Worm (Caenorhabditis elegans) whole organism, L4 larva: ENCODE measurements around the gene him-10.

Experiments
- D1046.2 ChIP-seq: fragments of 200-800 bp; sonication (Bioruptor generic); IDR thresholded peaks from 2 replicates; pipeline ENCODE4 v1.3.6; 2022; ENCODE audit warnings: missing genetic modification characterization, missing compliant biosample characterization
- F37D6.2 ChIP-seq: sonication (generic microtip); optimal IDR thresholded peaks from 2 replicates; lab custom pipeline; 2016; ENCODE audit warnings: mild to moderate bottlenecking, missing genetic modification characterization, missing compliant biosample characterization
- R02D3.7 ChIP-seq: fragments of 150-350 bp; sonication (generic microtip); optimal IDR thresholded peaks from 3 replicates; lab custom pipeline; 2014; ENCODE audit warnings: missing biosample characterization, missing genetic modification characterization
- aha-1 ChIP-seq: fragments of 150-350 bp; peaks from one replicate; lab custom pipeline; 2014; ENCODE audit warnings: missing biosample characterization, missing genetic modification characterization
- ama-1 ChIP-seq: fragments of 150-350 bp; optimal IDR thresholded peaks from 2 replicates; lab custom pipeline; 2014; ENCODE audit warnings: inconsistent platforms, mixed read lengths
- arid-1 ChIP-seq: fragments of 200-800 bp; sonication (Bioruptor generic); conservative IDR thresholded peaks from 2 replicates; pipeline ENCODE4 v1.3.6; 2022; ENCODE audit warnings: missing genetic modification reagents, missing genetic modification characterization, missing compliant biosample characterization
- ceh-20 ChIP-seq: fragments of 200-800 bp; sonication (Bioruptor generic); IDR thresholded peaks from 2 replicates; pipeline ENCODE4 v1.3.6; 2022; ENCODE audit warnings: missing genetic modification reagents, missing genetic modification characterization, missing compliant biosample characterization
- ceh-32 ChIP-seq: sonication (generic microtip); optimal IDR thresholded peaks from 2 replicates; lab custom pipeline; 2016; ENCODE audit warnings: mild to moderate bottlenecking, missing genetic modification characterization, missing compliant biosample characterization; ENCODE audit not compliant: poor library complexity
- daf-16 ChIP-seq, 3 experiments: sonication (generic microtip); optimal IDR thresholded peaks; 2 replicates each; lab custom pipeline; 2016 to 2017; ENCODE audit warnings: missing genetic modification characterization in 3 of 3, missing genetic modification reagents in 3 of 3, mild to moderate bottlenecking in 2 of 3, missing compliant biosample characterization in 2 of 3, missing biosample characterization in 1 of 3, moderate library complexity in 1 of 3
- daf-19 ChIP-seq: fragments of 200-800 bp; sonication (Bioruptor generic); conservative IDR thresholded peaks from 2 replicates; pipeline ENCODE4 v1.3.6; 2022; ENCODE audit warnings: missing genetic modification characterization, missing compliant biosample characterization
- dmd-6 ChIP-seq: fragments of 200-800 bp; sonication (Bioruptor generic); IDR thresholded peaks from 2 replicates; pipeline ENCODE4 v1.3.6; 2022; ENCODE audit warnings: missing genetic modification reagents, missing genetic modification characterization, missing compliant biosample characterization
- dve-1 ChIP-seq: sonication (generic microtip); optimal IDR thresholded peaks from 2 replicates; lab custom pipeline; 2017; ENCODE audit warnings: antibody characterized with exemption, mild to moderate bottlenecking, missing genetic modification characterization, missing compliant biosample characterization; ENCODE audit not compliant: insufficient read depth
- fkh-10 ChIP-seq: fragments of 150-350 bp; optimal IDR thresholded peaks from 2 replicates; lab custom pipeline; 2014; ENCODE audit warnings: missing biosample characterization, missing genetic modification reagents, missing genetic modification characterization
- hlh-11 ChIP-seq: fragments of 200-800 bp; sonication (Bioruptor generic); optimal IDR thresholded peaks from 2 replicates; lab custom pipeline; 2018; ENCODE audit warnings: mild to moderate bottlenecking, missing genetic modification characterization, missing compliant biosample characterization
- hlh-30 ChIP-seq: sonication (generic microtip); optimal IDR thresholded peaks from 2 replicates; lab custom pipeline; 2017; ENCODE audit warnings: antibody characterized with exemption, mild to moderate bottlenecking, missing genetic modification characterization, missing compliant biosample characterization; ENCODE audit not compliant: insufficient read depth
- lin-13 ChIP-seq: fragments of 150-350 bp; optimal IDR thresholded peaks from 2 replicates; lab custom pipeline; 2014; ENCODE audit warnings: missing biosample characterization, missing genetic modification reagents, missing genetic modification characterization
- lin-15B ChIP-seq: fragments of 150-350 bp; sonication (generic microtip); optimal IDR thresholded peaks from 3 replicates; lab custom pipeline; 2014; ENCODE audit warnings: missing biosample characterization, missing genetic modification characterization
- madf-5 ChIP-seq, 2 experiments: fragments of 200-800 bp; sonication (Bioruptor generic); IDR thresholded peaks; 2 replicates each; pipeline ENCODE4 v1.3.6; 2022; ENCODE audit warnings: missing compliant biosample characterization in 2 of 2, missing genetic modification characterization in 2 of 2
- mdl-1 ChIP-seq, 2 experiments: fragments of 150-350 bp in 1 of 2; sonication (generic microtip) in 1 of 2; optimal IDR thresholded peaks; 2 replicates each; lab custom pipeline; 2014 to 2017; ENCODE audit warnings: missing biosample characterization in 2 of 2, missing genetic modification characterization in 2 of 2
- mep-1 ChIP-seq: fragments of 150-350 bp; sonication (generic microtip); optimal IDR thresholded peaks from 3 replicates; lab custom pipeline; 2014; ENCODE audit warnings: missing biosample characterization, missing genetic modification characterization
- mes-2 ChIP-seq: sonication (generic microtip); optimal IDR thresholded peaks from 2 replicates; lab custom pipeline; 2016; ENCODE audit warnings: missing genotype, mild to moderate bottlenecking, missing genetic modification characterization, missing compliant biosample characterization; ENCODE audit not compliant: poor library complexity, severe bottlenecking
- mxl-3 ChIP-seq: fragments of 200-800 bp; sonication (Bioruptor generic); optimal IDR thresholded peaks from 2 replicates; lab custom pipeline; 2018; ENCODE audit warnings: mild to moderate bottlenecking, missing genetic modification characterization, missing compliant biosample characterization
- nhr-111 ChIP-seq: fragments of 200-800 bp; sonication (Bioruptor generic); optimal IDR thresholded peaks from 2 replicates; lab custom pipeline; 2018; ENCODE audit warnings: mild to moderate bottlenecking, missing genetic modification characterization, missing compliant biosample characterization
- nhr-237 ChIP-seq: sonication (generic microtip); optimal IDR thresholded peaks from 2 replicates; lab custom pipeline; 2017; ENCODE audit warnings: missing biosample characterization, missing genetic modification characterization
- nhr-28 ChIP-seq: fragments of 150-350 bp; optimal IDR thresholded peaks from 2 replicates; lab custom pipeline; 2014; ENCODE audit warnings: missing biosample characterization, missing genetic modification characterization
- nhr-42 ChIP-seq: fragments of 200-800 bp; sonication (Bioruptor generic); IDR thresholded peaks from 2 replicates; pipeline ENCODE4 v1.3.6; 2022; ENCODE audit warnings: missing genetic modification characterization, missing compliant biosample characterization
- pha-4 ChIP-seq, 2 experiments: fragments of 150-350 bp in 1 of 2; fragments of 200-800 bp in 1 of 2; sonication (Bioruptor generic) in 1 of 2; IDR thresholded peaks in 1 of 2; optimal IDR thresholded peaks in 1 of 2; 2 replicates each; pipeline versions ENCODE4 v1.3.6 to Lab custom; 2014 to 2022; ENCODE audit warnings: missing genetic modification characterization in 2 of 2, missing genetic modification reagents in 2 of 2, missing biosample characterization in 1 of 2, missing compliant biosample characterization in 1 of 2
- php-3 ChIP-seq: fragments of 200-800 bp; sonication (Bioruptor generic); IDR thresholded peaks from 2 replicates; pipeline ENCODE4 v1.3.6; 2022; ENCODE audit warnings: missing genetic modification reagents, missing genetic modification characterization, missing compliant biosample characterization
- saeg-2 ChIP-seq: fragments of 200-800 bp; sonication (Bioruptor generic); IDR thresholded peaks from 2 replicates; pipeline ENCODE4 v1.3.6; 2022; ENCODE audit warnings: missing genetic modification reagents, missing genetic modification characterization, missing compliant biosample characterization
- set-16 ChIP-seq: fragments of 200-800 bp; sonication (Bioruptor generic); IDR thresholded peaks from 2 replicates; pipeline ENCODE4 v1.3.6; 2022; ENCODE audit warnings: missing genetic modification reagents, missing genetic modification characterization, missing compliant biosample characterization
- skn-1 ChIP-seq: fragments of 150-350 bp; optimal IDR thresholded peaks from 2 replicates; lab custom pipeline; 2014; ENCODE audit warnings: missing biosample characterization, missing genetic modification characterization
- tag-97 ChIP-seq: fragments of 200-800 bp; sonication (Bioruptor generic); IDR thresholded peaks from 2 replicates; pipeline ENCODE4 v1.3.6; 2022; ENCODE audit warnings: missing genetic modification characterization, missing compliant biosample characterization
- tra-1 ChIP-seq: fragments of 200-800 bp; sonication (Bioruptor generic); IDR thresholded peaks from 2 replicates; pipeline ENCODE4 v1.3.6; 2022; ENCODE audit warnings: missing genetic modification reagents, missing genetic modification characterization, missing compliant biosample characterization
- unc-62 ChIP-seq, 3 experiments: fragments of 150-350 bp in 1 of 3; sonication (generic microtip); optimal IDR thresholded peaks in 2 of 3; peaks in 1 of 3; 1 replicate in 1 of 3; 2 replicates in 2 of 3; lab custom pipeline; 2014 to 2017; ENCODE audit warnings: missing biosample characterization in 3 of 3, missing genetic modification characterization in 3 of 3, missing genetic modification reagents in 3 of 3, missing genotype in 1 of 3
- zag-1 ChIP-seq: fragments of 150-350 bp; optimal IDR thresholded peaks from 2 replicates; lab custom pipeline; 2014; ENCODE audit warnings: missing biosample characterization, missing genetic modification characterization
- zfp-3 ChIP-seq: fragments of 200-800 bp; sonication (Bioruptor generic); conservative IDR thresholded peaks from 2 replicates; pipeline ENCODE4 v1.3.6; 2022; ENCODE audit warnings: missing genetic modification reagents, missing genetic modification characterization, missing compliant biosample characterization
- zip-2 ChIP-seq: fragments of 150-350 bp; optimal IDR thresholded peaks from 2 replicates; lab custom pipeline; 2014; ENCODE audit warnings: missing biosample characterization, missing genetic modification characterization

The him-10 gene

ce11 chrIII:5811957-5812356 is 8.9 kb downstream of the him-10 start:
- no peak for TF ChIP-seq daf-16 (GFP tag; optimal IDR thresholded peaks at IDR 0.05; lab: Kevin White, UChicago)
- TF ChIP-seq daf-16 (tag; optimal IDR thresholded peaks at IDR 0.05; lab: Kevin White, UChicago): peak; percentile 63
- TF ChIP-seq tag-97 (GFP tag; lab: Robert Waterston, UW): no peak
- peak in 1 of 2 experiments; percentile 1 for TF ChIP-seq unc-62 (GFP tag; optimal IDR thresholded peaks at IDR 0.05 in 1 of 2; lab: Kevin White, UChicago)
- no peak for TF ChIP-seq unc-62 (tag; optimal IDR thresholded peaks at IDR 0.05; lab: Kevin White, UChicago)
- no peak for TF ChIP-seq saeg-2 (GFP tag; lab: Robert Waterston, UW)

DNA sequence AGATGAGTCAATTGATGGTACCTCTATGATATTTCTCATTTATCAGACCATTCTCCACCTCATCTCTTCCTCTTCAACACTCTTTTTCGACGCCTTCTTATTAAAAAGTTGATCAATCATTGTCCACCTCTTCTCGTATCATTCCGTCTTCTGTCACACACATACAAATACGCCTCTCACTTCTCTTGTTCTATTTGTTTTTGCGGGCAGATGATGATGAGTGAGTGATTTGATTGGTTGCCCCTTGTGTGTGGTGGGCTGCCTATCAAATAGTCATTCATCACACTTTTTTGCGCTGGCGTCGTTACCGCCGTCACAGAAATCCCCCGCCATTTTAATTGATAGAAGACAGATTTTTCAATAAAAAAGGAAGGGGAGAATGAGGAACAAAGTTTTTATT is 9.6 kb downstream of the him-10 start:
- TF ChIP-seq unc-62 (GFP tag; optimal IDR thresholded peaks at IDR 0.05 in 1 of 2; lab: Kevin White, UChicago): peak in 1 of 2 experiments; percentile 60
- no peak for TF ChIP-seq unc-62 (tag; optimal IDR thresholded peaks at IDR 0.05; lab: Kevin White, UChicago)
- TF ChIP-seq ceh-32 (tag; lab: Kevin White, UChicago): no peak
- TF ChIP-seq hlh-11: peak; percentile 73
- no peak for TF ChIP-seq nhr-237
- no peak for TF ChIP-seq lin-15B
- peak; percentile 74 for TF ChIP-seq hlh-30 (tag; lab: Kevin White, UChicago)
- TF ChIP-seq dve-1 (tag; lab: Kevin White, UChicago): peak; percentile 17
- TF ChIP-seq mxl-3 (GFP tag; lab: Kevin White, UChicago): peak; percentile 63
- TF ChIP-seq dmd-6: peak; percentile 45
- peak; percentile 65; the same call in 1 of the 2 replicates for TF ChIP-seq ceh-20 (GFP tag; lab: Robert Waterston, UW)
- peak; percentile 61 for TF ChIP-seq nhr-28 (tag; lab: Kevin White, UChicago)
- TF ChIP-seq mdl-1 (tag; optimal IDR thresholded peaks at IDR 0.05; lab: Kevin White, UChicago): peak in 1 of 2 experiments; percentile 25
- TF ChIP-seq aha-1 (tag; lab: Kevin White, UChicago): peak; percentile 9
- no peak for TF ChIP-seq nhr-111 (GFP tag; lab: Kevin White, UChicago)

ce11 chrIII:5813501-5813900 is 10.4 kb downstream of the him-10 start:
- TF ChIP-seq ceh-20 (GFP tag; lab: Robert Waterston, UW) (peak; percentile 95), mes-2 (tag; lab: Kevin White, UChicago) (no peak), F37D6.2 (tag; lab: Kevin White, UChicago) (no peak), dmd-6 (peak; percentile 92), zag-1 (tag; lab: Kevin White, UChicago) (no peak), lin-13 (GFP tag; lab: Kevin White, UChicago) (no peak), nhr-28 (tag; lab: Kevin White, UChicago) (peak; percentile 32), daf-16 (GFP tag; optimal IDR thresholded peaks at IDR 0.05; lab: Kevin White, UChicago) (no peak), daf-16 (tag; optimal IDR thresholded peaks at IDR 0.05; lab: Kevin White, UChicago) (peak; percentile 28), tra-1 (GFP tag; lab: Robert Waterston, UW) (peak; percentile 96), zip-2 (tag; lab: Kevin White, UChicago) (no peak), zfp-3 (GFP tag; lab: Robert Waterston, UW) (no peak), php-3 (peak; percentile 99), dve-1 (tag; lab: Kevin White, UChicago) (peak; percentile 49), R02D3.7 (tag; lab: Kevin White, UChicago) (no peak), pha-4 (GFP tag; IDR thresholded peaks at IDR 0.05; lab: Robert Waterston, UW) (no peak), pha-4 (tag; optimal IDR thresholded peaks at IDR 0.05; lab: Kevin White, UChicago) (no peak), hlh-30 (tag; lab: Kevin White, UChicago) (peak; percentile 9), daf-19 (no peak), nhr-237 (no peak), nhr-42 (GFP tag; lab: Robert Waterston, UW) (no peak), D1046.2 (no peak), set-16 (GFP tag; lab: Robert Waterston, UW) (no peak), skn-1 (no peak), ama-1 (no peak), hlh-11 (peak; percentile 61), arid-1 (GFP tag; lab: Robert Waterston, UW) (no peak), fkh-10 (GFP tag; lab: Kevin White, UChicago) (no peak), mep-1 (tag; lab: Kevin White, UChicago) (no peak), madf-5 (GFP tag; IDR thresholded peaks at IDR 0.05; lab: Robert Waterston, UW) (no peak), unc-62 (GFP tag; optimal IDR thresholded peaks at IDR 0.05 in 1 of 2; lab: Kevin White, UChicago) (peak in 1 of 2 experiments; percentile 22), unc-62 (tag; optimal IDR thresholded peaks at IDR 0.05; lab: Kevin White, UChicago) (no peak)
